5 fruit fly cellular contexts compared by ENCODE assay signal in genomic region chr3R:13465705-13466608, dm6.
TF ChIP-seq lines count a peak whose summit lies in the region.

No protein-coding gene starts in this region.

- no peak for TF ChIP-seq CTCF in whole organism, embryonic (GFP tag; optimal IDR thresholded peaks at IDR 0.05; lab: Kevin White, UChicago)

TF ChIP-seq in whole organism, adult, 20 proteins besides CTCF, POLR2A, EP300 and RAD21:
- TF ChIP-seq CG7045 (GFP tag; optimal IDR thresholded peaks at IDR 0.05; lab: Kevin White, UChicago) = no peak
- peak; percentile 38 for TF ChIP-seq cic (GFP tag; optimal IDR thresholded peaks at IDR 0.05; lab: Kevin White, UChicago)
- peak; percentile 84 for TF ChIP-seq kay (GFP tag; lab: Kevin White, UChicago; ENCODE audit: borderline replicate concordance)
- TF ChIP-seq Mnt (GFP tag; optimal IDR thresholded peaks at IDR 0.05; lab: Kevin White, UChicago) = no peak
- TF ChIP-seq CG33017 (tag; optimal IDR thresholded peaks at IDR 0.05; lab: Kevin White, UChicago) = no peak
- no peak for TF ChIP-seq Hr96 (GFP tag; optimal IDR thresholded peaks at IDR 0.05; lab: Kevin White, UChicago)
- TF ChIP-seq ovo (GFP tag; optimal IDR thresholded peaks at IDR 0.05; lab: Kevin White, UChicago) = no peak
- no peak for TF ChIP-seq bab1 (GFP tag; optimal IDR thresholded peaks at IDR 0.05; lab: Kevin White, UChicago)
- no peak for TF ChIP-seq CG12768 (GFP tag; optimal IDR thresholded peaks at IDR 0.05; lab: Kevin White, UChicago)
- no peak for TF ChIP-seq cnc (optimal IDR thresholded peaks at IDR 0.05; lab: Kevin White, UChicago)
- TF ChIP-seq tj (GFP tag; optimal IDR thresholded peaks at IDR 0.05; lab: Kevin White, UChicago) = no peak
- no peak for TF ChIP-seq Clk (GFP tag; optimal IDR thresholded peaks at IDR 0.05; lab: Kevin White, UChicago)
- TF ChIP-seq CG5204 (GFP tag; optimal IDR thresholded peaks at IDR 0.05; lab: Kevin White, UChicago) = no peak
- TF ChIP-seq pad (GFP tag; optimal IDR thresholded peaks at IDR 0.05; lab: Kevin White, UChicago) = peak; percentile 24

TF ChIP-seq in whole organism, embryonic, 481 proteins besides CTCF, POLR2A, EP300 and RAD21 (continues in another document):
- TF ChIP-seq gcm (GFP tag; optimal IDR thresholded peaks at IDR 0.05; lab: Kevin White, UChicago) (peak; percentile 63), knrl (GFP tag; IDR thresholded peaks at IDR 0.05; lab: Robert Waterston, UW; ENCODE audit: partially characterized antibody) (0 out of 3 replicates have a peak, but pooled peaks have one; percentile 19), CG15601 (tag; optimal IDR thresholded peaks at IDR 0.05; lab: Kevin White, UChicago) (peak; percentile 97), Asciz (GFP tag; optimal IDR thresholded peaks at IDR 0.05; lab: Kevin White, UChicago) (no peak), chinmo (GFP tag; IDR thresholded peaks at IDR 0.05; lab: Robert Waterston, UW; ENCODE audit: partially characterized antibody) (0 out of 4 replicates have a peak, but pooled peaks have one; percentile 47), stc (GFP tag; IDR thresholded peaks at IDR 0.05; lab: Robert Waterston, UW) (no peak), Side (GFP tag; optimal IDR thresholded peaks at IDR 0.05; lab: Kevin White, UChicago) (no peak), HmgD (GFP tag; optimal IDR thresholded peaks at IDR 0.05; lab: Kevin White, UChicago) (no peak), CG12391 (tag; optimal IDR thresholded peaks at IDR 0.05; lab: Kevin White, UChicago) (no peak), cad (GFP tag; optimal IDR thresholded peaks at IDR 0.05; lab: Kevin White, UChicago) (no peak), CG2199 (GFP tag; IDR thresholded peaks at IDR 0.05; lab: Robert Waterston, UW) (no peak), CG15073 (GFP tag; optimal IDR thresholded peaks at IDR 0.05; lab: Kevin White, UChicago) (no peak), chn (GFP tag; optimal IDR thresholded peaks at IDR 0.05; lab: Kevin White, UChicago) (no peak), Pdp1 (GFP tag; optimal IDR thresholded peaks at IDR 0.05; lab: Kevin White, UChicago) (peak in 1 of 2 experiments; percentile 17), lov (optimal IDR thresholded peaks at IDR 0.05; lab: Kevin White, UChicago) (no peak), lov (GFP tag; IDR thresholded peaks at IDR 0.05; lab: Robert Waterston, UW) (no peak), pnt (GFP tag; optimal IDR thresholded peaks at IDR 0.05; lab: Kevin White, UChicago) (no peak), wdn (GFP tag; IDR thresholded peaks at IDR 0.05; lab: Robert Waterston, UW) (no peak), cg (GFP tag; optimal IDR thresholded peaks at IDR 0.05; lab: Kevin White, UChicago) (peak; percentile 62)

TF ChIP-seq in whole organism, prepupa, 60 proteins besides CTCF, POLR2A, EP300 and RAD21:
- peak; percentile 98 for TF ChIP-seq svp (GFP tag; lab: Kevin White, UChicago)
- TF ChIP-seq vri (GFP tag; optimal IDR thresholded peaks at IDR 0.05; lab: Kevin White, UChicago) = no peak
- TF ChIP-seq Hr38 (GFP tag; optimal IDR thresholded peaks at IDR 0.05; lab: Kevin White, UChicago) = no peak
- no peak for TF ChIP-seq CG6808 (GFP tag; optimal IDR thresholded peaks at IDR 0.05; lab: Kevin White, UChicago)
- TF ChIP-seq Eip78C (GFP tag; lab: Kevin White, UChicago) = peak; percentile 48

TF ChIP-seq in whole organism, pupa, 21 proteins besides CTCF, POLR2A, EP300 and RAD21:
- TF ChIP-seq EcR (GFP tag; optimal IDR thresholded peaks at IDR 0.05; lab: Kevin White, UChicago) (peak; percentile 45), fd96Ca (GFP tag; IDR thresholded peaks at IDR 0.05; lab: Robert Waterston, UW) (no peak), CG17806 (tag; optimal IDR thresholded peaks at IDR 0.05; lab: Kevin White, UChicago) (no peak), D1 (tag; optimal IDR thresholded peaks at IDR 0.05; lab: Kevin White, UChicago) (no peak), Pif1A (GFP tag; optimal IDR thresholded peaks at IDR 0.05; lab: Kevin White, UChicago) (no peak)
TF ChIP-seq in whole organism, pupa: peak in this region for 1.

TF ChIP-seq in whole organism, wandering third instar larva, 38 proteins besides CTCF, POLR2A, EP300 and RAD21:
- TF ChIP-seq HLH106 (tag; optimal IDR thresholded peaks at IDR 0.05; lab: Kevin White, UChicago) (no peak), usp (GFP tag; optimal IDR thresholded peaks at IDR 0.05; lab: Kevin White, UChicago) (no peak), Myc (optimal IDR thresholded peaks at IDR 0.05; lab: Kevin White, UChicago) (no peak), CrebA (GFP tag; optimal IDR thresholded peaks at IDR 0.05; lab: Kevin White, UChicago; ENCODE audit: borderline replicate concordance) (no peak), Dfd (GFP tag; optimal IDR thresholded peaks at IDR 0.05; lab: Kevin White, UChicago) (no peak), rgr (GFP tag; optimal IDR thresholded peaks at IDR 0.05; lab: Kevin White, UChicago) (peak; percentile 44)
